Fruit fly (Drosophila melanogaster) whole organism, wandering third instar larva: ENCODE data around the gene Eig71Ee.

Experiments
- Dfd ChIP-seq: fragments of >200 bp; optimal IDR thresholded peaks from 2 replicates; lab custom pipeline; 2017; ENCODE audit warnings: missing biosample characterization, missing genetic modification characterization
- GATAd ChIP-seq: sonication (Bioruptor generic); optimal IDR thresholded peaks from 2 replicates; lab custom pipeline; 2016; ENCODE audit warnings: missing biosample characterization, missing genetic modification characterization
- Hr78 ChIP-seq: fragments of >200 bp; optimal IDR thresholded peaks from 2 replicates; lab custom pipeline; 2017; ENCODE audit warnings: missing biosample characterization, missing genetic modification characterization
- Mio ChIP-seq: sonication (Bioruptor generic); optimal IDR thresholded peaks from 2 replicates; lab custom pipeline; 2016; ENCODE audit warnings: missing biosample characterization, missing genetic modification characterization
- N ChIP-seq: fragments of >200 bp; optimal IDR thresholded peaks from 2 replicates; lab custom pipeline; 2018; ENCODE audit warnings: missing biosample characterization, missing external identifiers, missing genetic modification characterization
- ey ChIP-seq: fragments of 200-800 bp; sonication (Bioruptor generic); optimal IDR thresholded peaks from 2 replicates; lab custom pipeline; 2016; ENCODE audit warnings: missing biosample characterization, missing genetic modification characterization
- fru ChIP-seq: fragments of 200-800 bp; sonication (Bioruptor generic); optimal IDR thresholded peaks from 3 replicates; lab custom pipeline; 2016; ENCODE audit warnings: missing biosample characterization, mild to moderate bottlenecking, missing genetic modification characterization
- pan ChIP-seq: fragments of >200 bp; optimal IDR thresholded peaks from 2 replicates; lab custom pipeline; 2017
- usp ChIP-seq: fragments of >200 bp; optimal IDR thresholded peaks from 2 replicates; lab custom pipeline; 2017; ENCODE audit warnings: missing biosample characterization, missing genetic modification characterization
- woc ChIP-seq: sonication (Bioruptor generic); optimal IDR thresholded peaks from 2 replicates; lab custom pipeline; 2016; ENCODE audit warnings: missing biosample characterization, mild to moderate bottlenecking, missing genetic modification characterization

DNA sequence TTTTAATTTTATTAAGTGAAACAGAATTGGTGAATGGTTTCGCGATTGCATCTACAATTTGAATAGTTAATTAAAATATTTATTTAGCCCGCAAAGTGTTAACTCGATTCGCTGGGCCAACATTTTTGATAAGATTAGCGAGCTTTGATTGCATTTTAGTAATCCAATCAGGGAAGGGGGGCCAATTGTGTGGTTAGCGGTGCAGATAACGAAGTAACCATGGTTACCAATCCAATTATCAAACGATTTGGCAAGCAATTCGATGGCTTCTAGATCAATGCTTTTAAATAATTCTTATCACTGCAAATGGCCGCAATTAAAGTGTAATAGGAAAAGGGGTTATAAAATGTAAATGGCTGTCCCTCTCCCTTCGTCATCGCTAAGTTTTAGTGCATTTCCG is 36.6 kb upstream of the Eig71Ee start:
- TF ChIP-seq woc (GFP tag; lab: Kevin White, UChicago) = no peak
- no peak for TF ChIP-seq N (GFP tag; lab: Kevin White, UChicago)
- TF ChIP-seq Hr78 = no peak
- no peak for TF ChIP-seq Mio
- TF ChIP-seq pan (lab: Kevin White, UChicago) = no peak
- TF ChIP-seq GATAd (GFP tag; lab: Kevin White, UChicago) = no peak
- TF ChIP-seq fru (GFP tag; lab: Kevin White, UChicago) = no peak
- no peak for TF ChIP-seq Dfd (GFP tag; lab: Kevin White, UChicago)
- no peak for TF ChIP-seq usp (GFP tag; lab: Kevin White, UChicago)
- TF ChIP-seq ey (GFP tag; lab: Kevin White, UChicago) = no peak
